Worm (Caenorhabditis elegans) whole organism, late embryonic: ENCODE measurements around the gene spcs-3.

Experiments
- F13H6.1 ChIP-seq: sonication (generic microtip); optimal IDR thresholded peaks from 2 replicates; lab custom pipeline; 2016; ENCODE audit warnings: missing genetic modification characterization, missing compliant biosample characterization
- K02D7.2 ChIP-seq: sonication (generic microtip); optimal IDR thresholded peaks from 2 replicates; lab custom pipeline; 2017; ENCODE audit warnings: mild to moderate bottlenecking, missing genetic modification characterization, missing compliant biosample characterization
- K09A11.1 ChIP-seq: sonication (generic microtip); optimal IDR thresholded peaks from 2 replicates; lab custom pipeline; 2017; ENCODE audit warnings: antibody characterized with exemption, mild to moderate bottlenecking, missing genetic modification characterization, missing compliant biosample characterization; ENCODE audit not compliant: insufficient read depth
- ahr-1 ChIP-seq: sonication (generic microtip); optimal IDR thresholded peaks from 2 replicates; lab custom pipeline; 2016; ENCODE audit warnings: missing genetic modification characterization, missing compliant biosample characterization
- ama-1 ChIP-seq: fragments of 150-350 bp; optimal IDR thresholded peaks from 2 replicates; lab custom pipeline; 2014
- ceh-2 ChIP-seq: sonication (generic microtip); optimal IDR thresholded peaks from 2 replicates; lab custom pipeline; 2016; ENCODE audit warnings: missing genotype, missing genetic modification characterization, missing compliant biosample characterization
- ceh-22 ChIP-seq: sonication (generic microtip); optimal IDR thresholded peaks from 2 replicates; lab custom pipeline; 2017; ENCODE audit warnings: missing biosample characterization, missing genetic modification characterization
- ceh-30 ChIP-seq: fragments of 150-350 bp; optimal IDR thresholded peaks from 2 replicates; lab custom pipeline; 2014; ENCODE audit warnings: missing biosample characterization, missing genetic modification characterization
- ceh-31 ChIP-seq: sonication (generic microtip); optimal IDR thresholded peaks from 2 replicates; lab custom pipeline; 2016; ENCODE audit warnings: missing genetic modification characterization, missing compliant biosample characterization
- ceh-45 ChIP-seq: fragments of 200-800 bp; sonication (Bioruptor generic); IDR thresholded peaks from 2 replicates; pipeline ENCODE4 v1.3.6; 2022; ENCODE audit warnings: missing genetic modification reagents, missing genetic modification characterization, missing compliant biosample characterization
- ceh-48 ChIP-seq: sonication (generic microtip); optimal IDR thresholded peaks from 2 replicates; lab custom pipeline; 2016; ENCODE audit warnings: missing genetic modification characterization, inconsistent platforms, missing compliant biosample characterization
- ceh-9 ChIP-seq: sonication (generic microtip); optimal IDR thresholded peaks from 2 replicates; lab custom pipeline; 2016; ENCODE audit warnings: mild to moderate bottlenecking, missing genetic modification characterization, inconsistent platforms, missing compliant biosample characterization
- che-1 ChIP-seq: sonication (generic microtip); optimal IDR thresholded peaks from 2 replicates; lab custom pipeline; 2016; ENCODE audit warnings: mild to moderate bottlenecking, missing genetic modification characterization, missing compliant biosample characterization
- dmd-4 ChIP-seq: sonication (generic microtip); optimal IDR thresholded peaks from 2 replicates; lab custom pipeline; 2016; ENCODE audit warnings: borderline replicate concordance, missing genetic modification characterization, missing compliant biosample characterization
- dve-1 ChIP-seq: sonication (generic microtip); optimal IDR thresholded peaks from 2 replicates; lab custom pipeline; 2017; ENCODE audit warnings: antibody characterized with exemption, mild to moderate bottlenecking, missing genetic modification characterization, missing compliant biosample characterization
- elt-2 ChIP-seq: sonication (generic microtip); optimal IDR thresholded peaks from 2 replicates; lab custom pipeline; 2016; ENCODE audit warnings: missing genetic modification reagents, missing genetic modification characterization, missing compliant biosample characterization
- eyg-1 ChIP-seq: sonication (generic microtip); optimal IDR thresholded peaks from 2 replicates; lab custom pipeline; 2016; ENCODE audit warnings: missing genotype, missing genetic modification characterization, missing compliant biosample characterization
- fax-1 ChIP-seq: sonication (generic microtip); optimal IDR thresholded peaks from 2 replicates; lab custom pipeline; 2016; ENCODE audit warnings: missing genotype, missing genetic modification characterization, missing compliant biosample characterization
- hlh-13 ChIP-seq: fragments of 200-800 bp; sonication (Bioruptor generic); optimal IDR thresholded peaks from 2 replicates; lab custom pipeline; 2018; ENCODE audit warnings: mild to moderate bottlenecking, missing genetic modification characterization, missing compliant biosample characterization
- hlh-15 ChIP-seq: sonication (generic microtip); optimal IDR thresholded peaks from 2 replicates; lab custom pipeline; 2016; ENCODE audit warnings: missing genetic modification characterization, missing compliant biosample characterization
- hlh-6 ChIP-seq: sonication (generic microtip); optimal IDR thresholded peaks from 2 replicates; lab custom pipeline; 2016; ENCODE audit warnings: missing genotype, missing genetic modification characterization, missing compliant biosample characterization
- hlh-8 ChIP-seq: sonication (generic microtip); optimal IDR thresholded peaks from 2 replicates; lab custom pipeline; 2016; ENCODE audit warnings: missing genotype, missing genetic modification characterization, missing compliant biosample characterization
- lim-6 ChIP-seq: sonication (generic microtip); optimal IDR thresholded peaks from 2 replicates; lab custom pipeline; 2016; ENCODE audit warnings: missing genetic modification characterization, missing compliant biosample characterization
- lin-11 ChIP-seq: fragments of 200-800 bp; sonication (Bioruptor generic); optimal IDR thresholded peaks from 2 replicates; lab custom pipeline; 2018; ENCODE audit warnings: mild to moderate bottlenecking, missing genetic modification characterization, missing compliant biosample characterization
- madf-2 ChIP-seq: sonication (generic microtip); optimal IDR thresholded peaks from 2 replicates; lab custom pipeline; 2017; ENCODE audit warnings: missing genetic modification characterization, missing compliant biosample characterization
- mec-3 ChIP-seq: sonication (generic microtip); optimal IDR thresholded peaks from 2 replicates; lab custom pipeline; 2016; ENCODE audit warnings: borderline replicate concordance, missing genetic modification characterization, missing compliant biosample characterization
- nhr-232 ChIP-seq: sonication (generic microtip); optimal IDR thresholded peaks from 2 replicates; lab custom pipeline; 2016; ENCODE audit warnings: missing genetic modification characterization, missing compliant biosample characterization
- npax-4 ChIP-seq: sonication (generic microtip); optimal IDR thresholded peaks from 2 replicates; lab custom pipeline; 2016; ENCODE audit warnings: missing genetic modification characterization, missing compliant biosample characterization
- odd-2 ChIP-seq: sonication (generic microtip); optimal IDR thresholded peaks from 2 replicates; lab custom pipeline; 2017; ENCODE audit warnings: antibody characterized with exemption, mild to moderate bottlenecking, missing genetic modification characterization, missing compliant biosample characterization
- pag-3 ChIP-seq: sonication (generic microtip); optimal IDR thresholded peaks from 2 replicates; lab custom pipeline; 2016; ENCODE audit warnings: missing compliant biosample characterization, missing genetic modification characterization, borderline replicate concordance
- pax-1 ChIP-seq: fragments of 150-350 bp; optimal IDR thresholded peaks from 2 replicates; lab custom pipeline; 2014; ENCODE audit warnings: missing biosample characterization, missing genetic modification characterization
- pha-2 ChIP-seq: sonication (generic microtip); optimal IDR thresholded peaks from 2 replicates; lab custom pipeline; 2017; ENCODE audit warnings: mild to moderate bottlenecking, missing genetic modification characterization, missing compliant biosample characterization
- pha-4 ChIP-seq: fragments of 150-350 bp; optimal IDR thresholded peaks from 2 replicates; lab custom pipeline; 2018; ENCODE audit warnings: missing biosample characterization, missing genetic modification reagents, missing genetic modification characterization
- pros-1 ChIP-seq: fragments of 150-350 bp; optimal IDR thresholded peaks from 2 replicates; lab custom pipeline; 2014; ENCODE audit warnings: missing biosample characterization, missing genetic modification reagents, missing genetic modification characterization
- ref-2 ChIP-seq: sonication (generic microtip); optimal IDR thresholded peaks from 2 replicates; lab custom pipeline; 2016; ENCODE audit warnings: missing genetic modification characterization, missing compliant biosample characterization
- sdc-2 ChIP-seq: sonication (generic microtip); optimal IDR thresholded peaks from 2 replicates; lab custom pipeline; 2016; ENCODE audit warnings: missing genotype, missing genetic modification characterization, missing compliant biosample characterization
- sox-2 ChIP-seq: fragments of 200-800 bp; sonication (Bioruptor generic); IDR thresholded peaks from 2 replicates; pipeline ENCODE4 v1.3.6; 2022; ENCODE audit warnings: missing genetic modification reagents, missing genetic modification characterization, missing compliant biosample characterization
- tbx-2 ChIP-seq: sonication (generic microtip); optimal IDR thresholded peaks from 2 replicates; lab custom pipeline; 2016; ENCODE audit warnings: missing genetic modification characterization, missing compliant biosample characterization
- tbx-7 ChIP-seq: sonication (generic microtip); optimal IDR thresholded peaks from 2 replicates; lab custom pipeline; 2016; ENCODE audit warnings: missing genotype, missing genetic modification characterization, missing compliant biosample characterization
- unc-3 ChIP-seq, 2 experiments: fragments of 200-800 bp in 1 of 2; sonication (Bioruptor generic) in 1 of 2; sonication (generic microtip) in 1 of 2; conservative IDR thresholded peaks in 1 of 2; optimal IDR thresholded peaks in 1 of 2; 2 replicates each; pipeline versions ENCODE4 v1.3.6 to Lab custom; 2016 to 2022; ENCODE audit warnings: missing compliant biosample characterization in 2 of 2, missing genetic modification characterization in 2 of 2, missing genetic modification reagents in 1 of 2
- unc-42 ChIP-seq: sonication (generic microtip); optimal IDR thresholded peaks from 2 replicates; lab custom pipeline; 2016; ENCODE audit warnings: missing genotype, missing genetic modification characterization, missing compliant biosample characterization
- unc-55 ChIP-seq: sonication (generic microtip); optimal IDR thresholded peaks from 2 replicates; lab custom pipeline; 2017; ENCODE audit warnings: missing biosample characterization, missing genetic modification reagents, missing genetic modification characterization

spcs-3 gene

DNA sequence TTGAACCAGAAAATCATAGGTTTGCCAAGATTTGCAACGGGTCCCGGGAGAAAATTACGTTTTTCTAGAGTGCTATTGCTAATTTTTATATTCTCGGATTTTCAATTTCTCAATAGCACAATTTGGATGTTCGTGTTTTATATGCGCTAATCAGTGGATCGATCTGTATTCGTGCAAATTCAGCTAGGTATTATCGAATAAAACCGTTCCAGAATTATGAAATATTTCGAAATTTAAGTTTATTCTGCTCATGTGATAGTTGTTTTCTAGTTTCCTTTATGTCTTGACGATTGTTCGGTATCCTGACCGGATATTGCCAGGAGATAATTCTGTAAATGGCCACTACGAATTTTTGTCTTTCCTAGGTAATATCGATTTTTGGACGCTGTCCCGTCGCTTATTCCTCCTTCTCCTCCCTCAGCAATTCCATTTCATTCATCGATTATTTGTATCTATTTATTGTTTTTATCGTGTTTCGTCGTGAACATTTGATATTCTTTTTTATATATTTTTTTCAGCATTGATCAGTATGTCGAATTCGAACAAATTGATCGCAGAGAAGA, 34.5 kb upstream of the spcs-3 start, which contains the start of gene cit-1.2:
TSS of gene cit-1.2 (plus strand) at position 513 of the 563 bp plus-strand sequence.
- TF ChIP-seq pag-3 (tag; lab: Kevin White, UChicago) = no peak
- no peak for TF ChIP-seq tbx-7 (tag; lab: Kevin White, UChicago)
- TF ChIP-seq ceh-48 = peak; percentile 11
- no peak for TF ChIP-seq ref-2

DNA sequence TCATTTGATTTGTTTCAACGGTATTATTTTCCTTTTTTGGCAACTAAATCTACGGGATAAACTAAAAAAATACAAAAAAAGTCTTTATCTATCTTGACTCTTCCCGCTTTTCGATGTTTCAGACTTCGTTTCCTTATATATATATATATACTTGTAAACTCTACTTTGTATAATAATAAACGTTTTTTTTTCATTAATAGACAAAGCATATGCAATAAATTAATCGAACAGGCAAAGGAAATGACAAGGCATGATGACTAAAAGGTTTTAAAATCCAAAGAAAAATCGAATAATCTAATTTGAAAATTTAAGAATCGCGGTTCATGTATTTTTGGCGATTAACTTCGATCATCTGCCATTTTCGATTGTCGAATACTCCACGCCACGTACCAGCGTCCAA, 31.2 kb upstream of the spcs-3 start:
- TF ChIP-seq hlh-6 (tag; lab: Kevin White, UChicago) = no peak
- TF ChIP-seq tbx-2 (tag; lab: Kevin White, UChicago) = no peak
- no peak for TF ChIP-seq che-1 (tag; lab: Kevin White, UChicago)
- no peak for TF ChIP-seq ahr-1
- TF ChIP-seq ceh-2 (tag; lab: Kevin White, UChicago) = no peak
- no peak for TF ChIP-seq pax-1
- no peak for TF ChIP-seq sdc-2 (tag; lab: Kevin White, UChicago)
- no peak for TF ChIP-seq pha-4 (tag; lab: Kevin White, UChicago)
- no peak for TF ChIP-seq hlh-13 (GFP tag; lab: Kevin White, UChicago)
- no peak for TF ChIP-seq ceh-30 (tag; lab: Kevin White, UChicago)

DNA sequence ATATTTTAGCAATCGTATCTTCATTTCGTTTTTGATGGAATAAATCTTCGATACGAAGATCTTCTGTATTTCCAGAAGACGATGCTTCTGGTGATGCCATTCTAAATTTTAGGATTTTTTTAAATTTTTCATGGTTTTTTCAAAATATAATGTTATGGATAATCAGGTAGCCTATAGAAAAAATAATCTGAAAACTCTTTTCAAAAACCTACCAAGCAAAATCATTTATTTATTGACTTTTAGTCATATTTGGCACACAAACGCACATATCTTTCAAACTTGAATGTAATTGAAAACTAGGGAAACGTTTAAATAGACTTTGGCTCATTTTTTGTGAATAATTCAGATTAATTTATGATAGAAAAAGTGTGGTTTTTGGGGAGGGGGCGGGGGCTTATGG, 28.4 kb upstream of the spcs-3 start, which contains the start of gene F44B9.5:
TSS of gene F44B9.5 (minus strand) at position 101 of the 400 bp plus-strand sequence.
- TF ChIP-seq K02D7.2 (tag; lab: Kevin White, UChicago) (no peak), hlh-15 (tag; lab: Kevin White, UChicago) (no peak)

DNA sequence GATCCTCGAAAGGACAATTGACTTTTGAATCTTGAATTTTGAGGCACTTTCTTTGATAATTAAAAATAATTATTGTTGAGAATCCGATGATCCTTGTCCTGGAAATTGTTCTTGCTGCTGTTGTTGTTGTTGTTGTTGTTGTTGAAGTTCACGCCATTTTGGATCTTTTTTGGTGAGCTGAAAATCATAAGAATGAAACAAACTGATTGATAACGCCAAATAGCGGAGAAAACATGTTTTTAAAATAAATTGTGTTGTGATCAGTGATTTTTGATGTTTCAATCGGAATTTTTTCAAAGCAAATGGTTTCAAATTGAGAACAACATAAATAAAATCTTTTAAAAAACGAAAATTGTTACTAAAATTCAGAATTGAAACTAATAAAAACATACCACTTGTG, 27.8 kb upstream of the spcs-3 start:
- no peak for TF ChIP-seq pha-2
- TF ChIP-seq ref-2 = no peak
- no peak for TF ChIP-seq sdc-2 (tag; lab: Kevin White, UChicago)
- TF ChIP-seq dve-1 (tag; lab: Kevin White, UChicago) = no peak
- no peak for TF ChIP-seq ama-1 (lab: Kevin White, UChicago)
- no peak for TF ChIP-seq hlh-15 (tag; lab: Kevin White, UChicago)
- no peak for TF ChIP-seq pros-1 (tag; lab: Kevin White, UChicago)
- no peak for TF ChIP-seq ceh-31
- TF ChIP-seq npax-4 (tag; lab: Kevin White, UChicago) = no peak
- TF ChIP-seq ceh-48 = no peak
- no peak for TF ChIP-seq lin-11
- no peak for TF ChIP-seq odd-2 (tag; lab: Kevin White, UChicago)

DNA sequence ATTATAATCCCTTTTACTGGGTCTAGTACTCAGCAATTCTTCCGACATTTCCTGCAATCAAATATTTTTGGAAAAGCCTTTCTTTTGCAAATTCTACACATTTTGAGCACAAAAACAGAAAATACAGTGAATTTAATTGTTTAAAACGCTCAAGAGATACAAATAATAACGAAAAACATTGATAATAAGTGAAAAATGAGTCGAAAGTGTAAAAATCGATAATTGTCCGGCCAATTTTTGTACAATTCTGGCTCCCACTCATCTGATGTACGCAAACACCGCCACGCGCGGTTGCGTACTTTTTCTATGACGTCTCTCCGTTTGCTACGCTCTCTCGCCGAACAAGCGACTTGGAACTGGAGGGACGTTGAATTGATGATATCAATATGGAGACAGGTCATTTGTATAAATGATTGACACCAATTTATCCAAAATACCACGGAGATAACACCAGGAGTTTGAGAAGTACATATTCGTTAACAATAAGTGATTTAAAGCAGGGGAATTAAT, 23.9 kb upstream of the spcs-3 start, which contains the start of gene lin-36:
TSS of gene lin-36 (minus strand) at position 51 of the 510 bp plus-strand sequence.
- TF ChIP-seq unc-42 (tag; lab: Kevin White, UChicago) (peak; percentile 75), sox-2 (GFP tag; lab: Robert Waterston, UW) (no peak), tbx-2 (tag; lab: Kevin White, UChicago) (peak; percentile 82), hlh-8 (no peak), pag-3 (tag; lab: Kevin White, UChicago) (no peak), ceh-45 (GFP tag; lab: Robert Waterston, UW) (no peak), lin-11 (no peak), nhr-232 (no peak), pax-1 (peak; percentile 41), ceh-9 (tag; lab: Kevin White, UChicago) (no peak), fax-1 (tag; lab: Kevin White, UChicago) (no peak), sdc-2 (tag; lab: Kevin White, UChicago) (no peak), dmd-4 (tag; lab: Kevin White, UChicago) (no peak), elt-2 (tag; lab: Kevin White, UChicago) (peak; percentile 49), odd-2 (tag; lab: Kevin White, UChicago) (no peak), ceh-22 (tag; lab: Kevin White, UChicago) (no peak), unc-55 (GFP tag; lab: Kevin White, UChicago) (peak; percentile 98), lim-6 (tag; lab: Kevin White, UChicago) (no peak), mec-3 (tag; lab: Kevin White, UChicago) (no peak), hlh-13 (GFP tag; lab: Kevin White, UChicago) (no peak), F13H6.1 (tag; lab: Kevin White, UChicago) (no peak), hlh-15 (tag; lab: Kevin White, UChicago) (no peak), ama-1 (lab: Kevin White, UChicago) (no peak), K09A11.1 (tag; lab: Kevin White, UChicago) (peak; percentile 30), unc-3 (GFP tag; conservative IDR thresholded peaks at IDR 0.05; lab: Robert Waterston, UW) (no peak), unc-3 (tag; optimal IDR thresholded peaks at IDR 0.05; lab: Kevin White, UChicago) (peak; percentile 25), eyg-1 (tag; lab: Kevin White, UChicago) (no peak), madf-2 (tag; lab: Kevin White, UChicago) (no peak), ceh-48 (peak; percentile 98), ref-2 (peak; percentile 44)
